Worm (Caenorhabditis elegans) whole organism, L4 larva: ENCODE measurements around the gene F14E5.8.

Experiments used
- F49E8.2 ChIP-seq: sonication (generic microtip); optimal IDR thresholded peaks from 2 replicates; lab custom pipeline; 2016; ENCODE audit warnings: missing compliant biosample characterization, mild to moderate bottlenecking, missing genetic modification characterization, borderline replicate concordance
- Y48G9A.11 ChIP-seq: fragments of 200-800 bp; sonication (Bioruptor generic); IDR thresholded peaks from 2 replicates; pipeline ENCODE4 v1.3.6; 2022; ENCODE audit warnings: missing genetic modification reagents, missing genetic modification characterization, missing compliant biosample characterization
- Y75B8A.6 ChIP-seq: fragments of 200-800 bp; sonication (Bioruptor generic); IDR thresholded peaks from 2 replicates; pipeline ENCODE4 v1.3.6; 2022; ENCODE audit warnings: missing genetic modification reagents, missing genetic modification characterization, missing compliant biosample characterization
- aha-1 ChIP-seq: fragments of 150-350 bp; peaks from one replicate; lab custom pipeline; 2014; ENCODE audit warnings: missing biosample characterization, missing genetic modification characterization
- ceh-82 ChIP-seq: sonication (generic microtip); optimal IDR thresholded peaks from 2 replicates; lab custom pipeline; 2017; ENCODE audit warnings: missing biosample characterization, missing genetic modification characterization
- lim-7 ChIP-seq: fragments of 200-800 bp; sonication (Bioruptor generic); IDR thresholded peaks from 2 replicates; pipeline ENCODE4 v1.3.6; 2022; ENCODE audit warnings: missing genetic modification characterization, missing compliant biosample characterization
- lin-39 ChIP-seq: fragments of 150-350 bp; optimal IDR thresholded peaks from 2 replicates; lab custom pipeline; 2014; ENCODE audit warnings: missing biosample characterization, missing genetic modification reagents, missing genetic modification characterization
- mdl-1 ChIP-seq, 2 experiments: fragments of 150-350 bp in 1 of 2; sonication (generic microtip) in 1 of 2; optimal IDR thresholded peaks; 2 replicates each; lab custom pipeline; 2014 to 2017; ENCODE audit warnings: missing biosample characterization in 2 of 2, missing genetic modification characterization in 2 of 2
- nhr-237 ChIP-seq: sonication (generic microtip); optimal IDR thresholded peaks from 2 replicates; lab custom pipeline; 2017; ENCODE audit warnings: missing biosample characterization, missing genetic modification characterization
- nhr-28 ChIP-seq: fragments of 150-350 bp; optimal IDR thresholded peaks from 2 replicates; lab custom pipeline; 2014; ENCODE audit warnings: missing biosample characterization, missing genetic modification characterization
- nhr-42 ChIP-seq: fragments of 200-800 bp; sonication (Bioruptor generic); IDR thresholded peaks from 2 replicates; pipeline ENCODE4 v1.3.6; 2022; ENCODE audit warnings: missing genetic modification characterization, missing compliant biosample characterization
- nhr-76 ChIP-seq: fragments of 150-350 bp; optimal IDR thresholded peaks from 2 replicates; lab custom pipeline; 2014; ENCODE audit warnings: missing biosample characterization, missing genetic modification characterization
- nhr-77 ChIP-seq: fragments of 150-350 bp; optimal IDR thresholded peaks from 2 replicates; lab custom pipeline; 2014; ENCODE audit warnings: missing biosample characterization, missing genetic modification characterization
- zag-1 ChIP-seq: fragments of 150-350 bp; optimal IDR thresholded peaks from 2 replicates; lab custom pipeline; 2014; ENCODE audit warnings: missing biosample characterization, missing genetic modification characterization

DNA sequence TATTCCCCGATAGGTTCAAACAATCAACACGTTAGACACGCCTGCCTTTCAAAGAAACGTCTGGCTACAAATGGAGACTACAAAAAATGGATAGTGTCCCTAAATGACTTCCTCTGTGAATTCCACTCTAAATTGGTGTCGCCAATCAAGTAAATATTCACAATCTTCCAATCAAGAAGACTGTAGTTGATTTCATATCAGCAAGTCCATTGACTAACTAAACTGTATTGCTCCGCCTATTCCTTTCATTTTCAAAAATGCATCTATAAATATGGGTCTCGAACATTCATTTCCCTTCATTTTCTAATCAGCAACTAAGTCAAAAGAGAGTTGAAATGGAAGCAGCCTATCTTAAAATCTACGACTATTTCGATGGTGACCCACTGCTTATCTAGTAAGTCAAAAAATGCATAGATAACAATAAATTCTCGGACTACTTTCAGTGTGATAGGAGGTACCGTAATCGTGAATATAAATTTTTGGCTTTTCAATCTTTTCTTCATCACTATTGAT is 31.8 kb upstream of the F14E5.8 start, which contains the start of gene drd-1:
- TF ChIP-seq nhr-77 (tag; lab: Kevin White, UChicago) (peak; percentile 72), Y48G9A.11 (GFP tag; lab: Robert Waterston, UW) (no peak), lim-7 (no peak), nhr-28 (tag; lab: Kevin White, UChicago) (peak; percentile 92), mdl-1 (tag; optimal IDR thresholded peaks at IDR 0.05; lab: Kevin White, UChicago) (no peak), nhr-237 (tag; lab: Kevin White, UChicago) (no peak), nhr-76 (tag; lab: Kevin White, UChicago) (no peak), aha-1 (tag; lab: Kevin White, UChicago) (no peak), nhr-42 (GFP tag; lab: Robert Waterston, UW) (no peak), Y75B8A.6 (GFP tag; lab: Robert Waterston, UW) (no peak), F49E8.2 (tag; lab: Kevin White, UChicago) (no peak), zag-1 (tag; lab: Kevin White, UChicago) (no peak), ceh-82 (tag; lab: Kevin White, UChicago) (no peak), lin-39 (tag; lab: Kevin White, UChicago) (no peak)
